Worm (Caenorhabditis elegans) whole organism, L4 larva: ENCODE data around the gene add-1.

ENCODE experiments used
- Y5F2A.4 ChIP-seq: fragments of 200-800 bp; sonication (Bioruptor generic); optimal IDR thresholded peaks from 2 replicates; lab custom pipeline; 2018; ENCODE audit warnings: mild to moderate bottlenecking, missing genetic modification characterization, missing compliant biosample characterization
- Y75B8A.6 ChIP-seq: fragments of 200-800 bp; sonication (Bioruptor generic); IDR thresholded peaks from 2 replicates; pipeline ENCODE4 v1.3.6; 2022; ENCODE audit warnings: missing genetic modification reagents, missing genetic modification characterization, missing compliant biosample characterization
- aha-1 ChIP-seq: fragments of 150-350 bp; peaks from one replicate; lab custom pipeline; 2014; ENCODE audit warnings: missing biosample characterization, missing genetic modification characterization
- arid-1 ChIP-seq: fragments of 200-800 bp; sonication (Bioruptor generic); conservative IDR thresholded peaks from 2 replicates; pipeline ENCODE4 v1.3.6; 2022; ENCODE audit warnings: missing genetic modification reagents, missing genetic modification characterization, missing compliant biosample characterization
- attf-4 ChIP-seq: sonication (generic microtip); optimal IDR thresholded peaks from 3 replicates; lab custom pipeline; 2017; ENCODE audit warnings: missing biosample characterization, missing genetic modification characterization
- ceh-44 ChIP-seq: fragments of 200-800 bp; sonication (Bioruptor generic); IDR thresholded peaks from 2 replicates; pipeline ENCODE4 v1.3.6; 2022; ENCODE audit warnings: missing genetic modification reagents, missing genetic modification characterization, missing compliant biosample characterization
- ceh-62 ChIP-seq: sonication (generic microtip); optimal IDR thresholded peaks from 2 replicates; lab custom pipeline; 2017; ENCODE audit warnings: missing biosample characterization, missing genetic modification characterization
- daf-16 ChIP-seq, 3 experiments: sonication (generic microtip); optimal IDR thresholded peaks; 2 replicates each; lab custom pipeline; 2016 to 2017; ENCODE audit warnings: missing genetic modification characterization in 3 of 3, missing genetic modification reagents in 3 of 3, mild to moderate bottlenecking in 2 of 3, missing compliant biosample characterization in 2 of 3, missing biosample characterization in 1 of 3, moderate library complexity in 1 of 3
- daf-8 ChIP-seq: fragments of 200-800 bp; sonication (Bioruptor generic); IDR thresholded peaks from 2 replicates; pipeline ENCODE4 v1.3.6; 2022; ENCODE audit warnings: missing genetic modification characterization, missing compliant biosample characterization
- dmd-6 ChIP-seq: fragments of 200-800 bp; sonication (Bioruptor generic); IDR thresholded peaks from 2 replicates; pipeline ENCODE4 v1.3.6; 2022; ENCODE audit warnings: missing genetic modification reagents, missing genetic modification characterization, missing compliant biosample characterization
- dmd-9 ChIP-seq: fragments of 200-800 bp; sonication (Bioruptor generic); IDR thresholded peaks from 2 replicates; pipeline ENCODE4 v1.3.6; 2022; ENCODE audit warnings: missing genetic modification reagents, missing genetic modification characterization, missing compliant biosample characterization
- dpl-1 ChIP-seq: fragments of 150-350 bp; optimal IDR thresholded peaks from 2 replicates; lab custom pipeline; 2014; ENCODE audit warnings: missing biosample characterization, missing genetic modification reagents, missing genetic modification characterization
- dve-1 ChIP-seq: sonication (generic microtip); optimal IDR thresholded peaks from 2 replicates; lab custom pipeline; 2017; ENCODE audit warnings: antibody characterized with exemption, mild to moderate bottlenecking, missing genetic modification characterization, missing compliant biosample characterization; ENCODE audit not compliant: insufficient read depth
- egl-43 ChIP-seq: fragments of 200-800 bp; sonication (Bioruptor generic); IDR thresholded peaks from 2 replicates; pipeline ENCODE4 v1.3.6; 2022; ENCODE audit warnings: missing genetic modification reagents, missing genetic modification characterization, missing compliant biosample characterization
- fos-1 ChIP-seq: fragments of 150-350 bp; optimal IDR thresholded peaks from 2 replicates; lab custom pipeline; 2014; ENCODE audit warnings: missing biosample characterization, missing genetic modification characterization
- hlh-11 ChIP-seq: fragments of 200-800 bp; sonication (Bioruptor generic); optimal IDR thresholded peaks from 2 replicates; lab custom pipeline; 2018; ENCODE audit warnings: mild to moderate bottlenecking, missing genetic modification characterization, missing compliant biosample characterization
- hmg-1.1 ChIP-seq: fragments of 200-800 bp; sonication (Bioruptor generic); IDR thresholded peaks from 2 replicates; pipeline ENCODE4 v1.3.6; 2022; ENCODE audit warnings: missing genetic modification reagents, missing genetic modification characterization, missing compliant biosample characterization
- lim-7 ChIP-seq: fragments of 200-800 bp; sonication (Bioruptor generic); IDR thresholded peaks from 2 replicates; pipeline ENCODE4 v1.3.6; 2022; ENCODE audit warnings: missing genetic modification characterization, missing compliant biosample characterization
- lin-1 ChIP-seq: fragments of 200-800 bp; sonication (Bioruptor generic); IDR thresholded peaks from 2 replicates; pipeline ENCODE4 v1.3.6; 2022; ENCODE audit warnings: missing genetic modification reagents, missing genetic modification characterization, missing compliant biosample characterization
- lin-29 ChIP-seq: fragments of 200-800 bp; sonication (Bioruptor generic); IDR thresholded peaks from 2 replicates; pipeline ENCODE4 v1.3.6; 2022; ENCODE audit warnings: missing genetic modification reagents, missing genetic modification characterization, missing compliant biosample characterization
- lin-38 ChIP-seq: fragments of 200-800 bp; sonication (Bioruptor generic); IDR thresholded peaks from 2 replicates; pipeline ENCODE4 v1.3.6; 2022; ENCODE audit warnings: missing genetic modification reagents, missing genetic modification characterization, missing compliant biosample characterization
- lir-3 ChIP-seq: sonication (generic microtip); optimal IDR thresholded peaks from 2 replicates; lab custom pipeline; 2016; ENCODE audit warnings: mild to moderate bottlenecking, missing genetic modification characterization, missing compliant biosample characterization
- lsy-2 ChIP-seq, 2 experiments: fragments of 150-350 bp in 1 of 2; sonication (generic microtip) in 1 of 2; optimal IDR thresholded peaks; 2 replicates each; lab custom pipeline; 2014 to 2017; ENCODE audit warnings: missing biosample characterization in 2 of 2, missing genetic modification characterization in 2 of 2
- mdl-1 ChIP-seq, 2 experiments: fragments of 150-350 bp in 1 of 2; sonication (generic microtip) in 1 of 2; optimal IDR thresholded peaks; 2 replicates each; lab custom pipeline; 2014 to 2017; ENCODE audit warnings: missing biosample characterization in 2 of 2, missing genetic modification characterization in 2 of 2
- mep-1 ChIP-seq: fragments of 150-350 bp; sonication (generic microtip); optimal IDR thresholded peaks from 3 replicates; lab custom pipeline; 2014; ENCODE audit warnings: missing biosample characterization, missing genetic modification characterization
- mes-2 ChIP-seq: sonication (generic microtip); optimal IDR thresholded peaks from 2 replicates; lab custom pipeline; 2016; ENCODE audit warnings: missing genotype, mild to moderate bottlenecking, missing genetic modification characterization, missing compliant biosample characterization; ENCODE audit not compliant: poor library complexity, severe bottlenecking
- mxl-3 ChIP-seq: fragments of 200-800 bp; sonication (Bioruptor generic); optimal IDR thresholded peaks from 2 replicates; lab custom pipeline; 2018; ENCODE audit warnings: mild to moderate bottlenecking, missing genetic modification characterization, missing compliant biosample characterization
- nhr-10 ChIP-seq: fragments of 150-350 bp; optimal IDR thresholded peaks from 2 replicates; lab custom pipeline; 2014; ENCODE audit warnings: missing biosample characterization, missing genetic modification characterization
- nhr-25 ChIP-seq: sonication (generic microtip); optimal IDR thresholded peaks from 2 replicates; lab custom pipeline; 2017; ENCODE audit warnings: missing genetic modification characterization, mild to moderate bottlenecking, missing compliant biosample characterization, antibody characterized with exemption, moderate library complexity, borderline replicate concordance; ENCODE audit not compliant: insufficient read depth
- nhr-28 ChIP-seq: fragments of 150-350 bp; optimal IDR thresholded peaks from 2 replicates; lab custom pipeline; 2014; ENCODE audit warnings: missing biosample characterization, missing genetic modification characterization
- nhr-41 ChIP-seq: fragments of 200-800 bp; sonication (Bioruptor generic); IDR thresholded peaks from 2 replicates; pipeline ENCODE4 v1.3.6; 2022; ENCODE audit warnings: missing genetic modification reagents, missing genetic modification characterization, missing compliant biosample characterization
- php-3 ChIP-seq: fragments of 200-800 bp; sonication (Bioruptor generic); IDR thresholded peaks from 2 replicates; pipeline ENCODE4 v1.3.6; 2022; ENCODE audit warnings: missing genetic modification reagents, missing genetic modification characterization, missing compliant biosample characterization
- pqm-1 ChIP-seq: sonication (generic microtip); optimal IDR thresholded peaks from 2 replicates; lab custom pipeline; 2017; ENCODE audit warnings: missing biosample characterization, missing genetic modification characterization
- sdz-12 ChIP-seq: fragments of 200-800 bp; sonication (Bioruptor generic); optimal IDR thresholded peaks from 2 replicates; lab custom pipeline; 2018; ENCODE audit warnings: mild to moderate bottlenecking, missing genetic modification characterization, missing compliant biosample characterization
- snpc-1.2 ChIP-seq: fragments of 200-800 bp; sonication (Bioruptor generic); IDR thresholded peaks from 2 replicates; pipeline ENCODE4 v1.3.6; 2022; ENCODE audit warnings: missing genetic modification reagents, missing genetic modification characterization, missing compliant biosample characterization
- spr-1 ChIP-seq: sonication (generic microtip); optimal IDR thresholded peaks from 2 replicates; lab custom pipeline; 2016; ENCODE audit warnings: mild to moderate bottlenecking, missing genetic modification characterization, missing compliant biosample characterization
- spr-3 ChIP-seq: fragments of 200-800 bp; sonication (Bioruptor generic); optimal IDR thresholded peaks from 2 replicates; lab custom pipeline; 2018; ENCODE audit warnings: mild to moderate bottlenecking, missing genetic modification characterization, missing compliant biosample characterization
- tag-97 ChIP-seq: fragments of 200-800 bp; sonication (Bioruptor generic); IDR thresholded peaks from 2 replicates; pipeline ENCODE4 v1.3.6; 2022; ENCODE audit warnings: missing genetic modification characterization, missing compliant biosample characterization
- tra-1 ChIP-seq: fragments of 200-800 bp; sonication (Bioruptor generic); IDR thresholded peaks from 2 replicates; pipeline ENCODE4 v1.3.6; 2022; ENCODE audit warnings: missing genetic modification reagents, missing genetic modification characterization, missing compliant biosample characterization
- unc-130 ChIP-seq: sonication (generic microtip); optimal IDR thresholded peaks from 2 replicates; lab custom pipeline; 2016; ENCODE audit warnings: missing genetic modification reagents, missing genetic modification characterization, missing compliant biosample characterization
- unc-39 ChIP-seq: sonication (generic microtip); optimal IDR thresholded peaks from 2 replicates; lab custom pipeline; 2017; ENCODE audit warnings: missing biosample characterization, missing genetic modification characterization
- unc-62 ChIP-seq, 3 experiments: fragments of 150-350 bp in 1 of 3; sonication (generic microtip); optimal IDR thresholded peaks in 2 of 3; peaks in 1 of 3; 1 replicate in 1 of 3; 2 replicates in 2 of 3; lab custom pipeline; 2014 to 2017; ENCODE audit warnings: missing biosample characterization in 3 of 3, missing genetic modification characterization in 3 of 3, missing genetic modification reagents in 3 of 3, missing genotype in 1 of 3
- zag-1 ChIP-seq: fragments of 150-350 bp; optimal IDR thresholded peaks from 2 replicates; lab custom pipeline; 2014; ENCODE audit warnings: missing biosample characterization, missing genetic modification characterization
- zip-11 ChIP-seq: fragments of 200-800 bp; sonication (Bioruptor generic); IDR thresholded peaks from 2 replicates; pipeline ENCODE4 v1.3.6; 2022; ENCODE audit warnings: missing genetic modification characterization, missing compliant biosample characterization
- ztf-11 ChIP-seq: fragments of 150-350 bp; optimal IDR thresholded peaks from 2 replicates; lab custom pipeline; 2014; ENCODE audit warnings: missing biosample characterization, missing genetic modification characterization

The add-1 gene

ce11 chrX:4895223-4895622 is 35.4 kb upstream of the add-1 start:
- no peak for TF ChIP-seq tag-97
- TF ChIP-seq daf-16 (GFP tag; optimal IDR thresholded peaks at IDR 0.05; lab: Kevin White, UChicago), result peak in 1 of 2 experiments; percentile 86
- no peak for TF ChIP-seq daf-16 (tag; optimal IDR thresholded peaks at IDR 0.05; lab: Kevin White, UChicago)
- no peak for TF ChIP-seq nhr-41
- TF ChIP-seq pqm-1 (tag; lab: Kevin White, UChicago), result no peak
- no peak for TF ChIP-seq lin-29 (GFP tag; lab: Robert Waterston, UW)
- TF ChIP-seq nhr-25 (tag; lab: Kevin White, UChicago), result no peak
- peak; percentile 18 for TF ChIP-seq hlh-11 (tag; lab: Kevin White, UChicago)
- TF ChIP-seq ceh-44 (GFP tag; lab: Robert Waterston, UW), result no peak
- no peak for TF ChIP-seq nhr-10 (tag; lab: Kevin White, UChicago)
- TF ChIP-seq aha-1 (tag; lab: Kevin White, UChicago), result peak; percentile 14
- no peak for TF ChIP-seq dmd-9 (GFP tag; lab: Robert Waterston, UW)

DNA sequence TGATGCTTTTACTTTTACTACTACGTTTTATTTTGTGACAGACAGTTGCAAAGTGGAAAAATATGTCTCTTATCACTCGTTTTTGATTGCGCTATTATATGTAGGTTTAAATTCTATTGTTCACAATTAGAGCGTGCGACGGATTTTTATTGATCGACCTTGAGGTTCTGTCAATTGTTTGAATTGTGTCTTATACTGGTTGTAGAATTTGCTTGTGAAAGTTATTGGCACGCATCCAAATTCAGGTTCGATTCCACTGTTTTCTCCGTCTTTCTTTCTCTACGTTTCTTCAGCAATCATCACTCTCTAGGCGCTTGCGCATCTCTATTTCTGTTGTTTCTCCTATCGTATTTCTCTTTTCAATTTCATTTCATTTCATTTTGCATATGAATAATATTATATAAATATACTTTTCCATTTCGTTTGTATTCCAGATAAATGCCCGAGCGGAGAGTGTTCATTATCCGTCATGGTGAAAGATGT is 33.8 kb upstream of the add-1 start, which contains the start of gene T07F12.1:
Gene T07F12.1 (plus strand): TSS at position 433 of the 483 bp plus-strand sequence.
- peak; percentile 15 for TF ChIP-seq dve-1 (tag; lab: Kevin White, UChicago)
- peak; percentile 7 for TF ChIP-seq pqm-1 (tag; lab: Kevin White, UChicago)
- TF ChIP-seq nhr-28 (tag; lab: Kevin White, UChicago), result peak; percentile 19
- TF ChIP-seq php-3 (GFP tag; lab: Robert Waterston, UW), result peak; percentile 56; the same call in 1 of the 2 replicates
- TF ChIP-seq nhr-25 (tag; lab: Kevin White, UChicago), result peak; percentile 54
- TF ChIP-seq nhr-10 (tag; lab: Kevin White, UChicago), result no peak
- no peak for TF ChIP-seq lin-38 (GFP tag; lab: Robert Waterston, UW)
- TF ChIP-seq unc-62 (GFP tag; optimal IDR thresholded peaks at IDR 0.05 in 1 of 2; lab: Kevin White, UChicago), result peak in 1 of 2 experiments; percentile 73
- TF ChIP-seq unc-62 (tag; optimal IDR thresholded peaks at IDR 0.05; lab: Kevin White, UChicago), result no peak

ce11 chrX:4890159-4890558 is 30.3 kb upstream of the add-1 start, which contains the start of gene T07F12.2:
T07F12.2 (plus strand) TSS chrX:4890245.
- TF ChIP-seq lin-1 (GFP tag; lab: Robert Waterston, UW), result 0 out of 2 replicates have a peak, but pooled peaks have one; percentile 13
- TF ChIP-seq mes-2 (tag; lab: Kevin White, UChicago), result peak; percentile 61
- no peak for TF ChIP-seq dpl-1 (GFP tag; lab: Kevin White, UChicago)
- peak; percentile 38 for TF ChIP-seq nhr-28 (tag; lab: Kevin White, UChicago)
- no peak for TF ChIP-seq daf-8 (GFP tag; lab: Robert Waterston, UW)
- TF ChIP-seq hlh-11 (tag; lab: Kevin White, UChicago), result peak; percentile 47
- no peak for TF ChIP-seq lim-7
- TF ChIP-seq arid-1 (GFP tag; lab: Robert Waterston, UW), result no peak
- TF ChIP-seq mdl-1 (tag; optimal IDR thresholded peaks at IDR 0.05; lab: Kevin White, UChicago), result peak in 1 of 2 experiments; percentile 10
- TF ChIP-seq unc-39 (tag; lab: Kevin White, UChicago), result no peak
- TF ChIP-seq mxl-3 (GFP tag; lab: Kevin White, UChicago), result peak; percentile 49
- TF ChIP-seq Y75B8A.6 (GFP tag; lab: Robert Waterston, UW), result no peak
- no peak for TF ChIP-seq zip-11
- TF ChIP-seq Y5F2A.4 (GFP tag; lab: Kevin White, UChicago), result no peak
- no peak for TF ChIP-seq lir-3 (tag; lab: Kevin White, UChicago)
- TF ChIP-seq tra-1 (GFP tag; lab: Robert Waterston, UW), result no peak
- 0 out of 2 replicates have a peak, but pooled peaks have one; percentile 25 for TF ChIP-seq dmd-6 (GFP tag; lab: Robert Waterston, UW)
- TF ChIP-seq pqm-1 (tag; lab: Kevin White, UChicago), result no peak
- TF ChIP-seq spr-1 (tag; lab: Kevin White, UChicago), result peak; percentile 2
- TF ChIP-seq spr-3 (GFP tag; lab: Kevin White, UChicago), result no peak
- TF ChIP-seq zag-1, result no peak
- TF ChIP-seq snpc-1.2 (GFP tag; lab: Robert Waterston, UW), result no peak
- peak; percentile 59; the same call in 1 of the 2 replicates for TF ChIP-seq egl-43 (GFP tag; lab: Robert Waterston, UW)
- peak in 1 of 2 experiments; percentile 10 for TF ChIP-seq lsy-2 (tag; optimal IDR thresholded peaks at IDR 0.05; lab: Kevin White, UChicago)
- TF ChIP-seq mep-1 (tag; lab: Kevin White, UChicago), result peak; percentile 22
- no peak for TF ChIP-seq ztf-11 (tag; lab: Kevin White, UChicago)
- TF ChIP-seq ceh-62, result no peak
- TF ChIP-seq attf-4 (tag; lab: Kevin White, UChicago), result no peak
- TF ChIP-seq unc-130 (GFP tag; lab: Kevin White, UChicago), result no peak
- TF ChIP-seq fos-1 (tag; lab: Kevin White, UChicago), result no peak
- no peak for TF ChIP-seq sdz-12 (GFP tag; lab: Kevin White, UChicago)
- TF ChIP-seq hmg-1.1 (GFP tag; lab: Robert Waterston, UW), result peak; percentile 69
